Worm (Caenorhabditis elegans) whole organism, L1 larva: ENCODE data around the gene F16F9.1.

Source experiments
- F16B12.6 ChIP-seq: fragments of 150-350 bp; optimal IDR thresholded peaks from 2 replicates; lab custom pipeline; 2014; ENCODE audit warnings: missing biosample characterization, missing genetic modification characterization
- Y116A8C.19 ChIP-seq: sonication (generic microtip); optimal IDR thresholded peaks from 2 replicates; lab custom pipeline; 2016; ENCODE audit warnings: missing compliant biosample characterization, missing genetic modification characterization, borderline replicate concordance
- alr-1 ChIP-seq: fragments of 200-800 bp; sonication (Bioruptor generic); optimal IDR thresholded peaks from 2 replicates; lab custom pipeline; 2018; ENCODE audit warnings: borderline replicate concordance, mild to moderate bottlenecking, missing genetic modification characterization, missing compliant biosample characterization
- blmp-1 ChIP-seq: fragments of 150-350 bp; optimal IDR thresholded peaks from 2 replicates; lab custom pipeline; 2014; ENCODE audit warnings: missing biosample characterization, missing genetic modification characterization
- ceh-8 ChIP-seq: fragments of 200-800 bp; sonication (Bioruptor generic); optimal IDR thresholded peaks from 2 replicates; lab custom pipeline; 2018; ENCODE audit warnings: mild to moderate bottlenecking, missing genetic modification characterization, moderate library complexity, missing compliant biosample characterization
- ceh-88 ChIP-seq: fragments of 200-800 bp; sonication (Bioruptor generic); IDR thresholded peaks from 2 replicates; pipeline ENCODE4 v1.3.6; 2022; ENCODE audit warnings: missing genetic modification characterization, missing compliant biosample characterization
- ces-1 ChIP-seq: fragments of 150-350 bp; optimal IDR thresholded peaks from 2 replicates; lab custom pipeline; 2014; ENCODE audit warnings: missing biosample characterization, missing genetic modification reagents, missing genetic modification characterization
- dpl-1 ChIP-seq, 3 experiments: fragments of 150-350 bp in 2 of 3; sonication (generic microtip) in 1 of 3; optimal IDR thresholded peaks; 2 replicates each; lab custom pipeline; 2014 to 2017; ENCODE audit warnings: missing biosample characterization in 3 of 3, missing genetic modification characterization in 3 of 3, missing genetic modification reagents in 3 of 3
- dsc-1 ChIP-seq: sonication (generic microtip); optimal IDR thresholded peaks from 2 replicates; lab custom pipeline; 2016; ENCODE audit warnings: mild to moderate bottlenecking, missing genetic modification characterization, missing compliant biosample characterization
- efl-1 ChIP-seq, 4 experiments: fragments of 150-350 bp; optimal IDR thresholded peaks in 3 of 4; peaks in 1 of 4; 1 replicate in 1 of 4; 2 replicates in 3 of 4; lab custom pipeline; 2014; ENCODE audit warnings: missing biosample characterization in 2 of 4, missing genetic modification characterization in 2 of 4, missing genetic modification reagents in 2 of 4
- egl-13 ChIP-seq: sonication (generic microtip); optimal IDR thresholded peaks from 2 replicates; lab custom pipeline; 2016; ENCODE audit warnings: missing genotype, missing genetic modification reagents, missing genetic modification characterization, missing compliant biosample characterization
- elt-2 ChIP-seq: sonication (generic microtip); optimal IDR thresholded peaks from 2 replicates; lab custom pipeline; 2016; ENCODE audit warnings: missing genetic modification characterization, mild to moderate bottlenecking, inconsistent platforms, missing compliant biosample characterization, missing genetic modification reagents
- ets-5 ChIP-seq: fragments of 200-800 bp; sonication (Bioruptor generic); IDR thresholded peaks from 2 replicates; pipeline ENCODE4 v1.3.6; 2022; ENCODE audit warnings: missing genetic modification characterization, missing compliant biosample characterization
- fkh-4 ChIP-seq: sonication (generic microtip); optimal IDR thresholded peaks from 2 replicates; lab custom pipeline; 2016; ENCODE audit warnings: missing compliant biosample characterization, missing genetic modification characterization, borderline replicate concordance
- fkh-8 ChIP-seq: sonication (generic microtip); optimal IDR thresholded peaks from 2 replicates; lab custom pipeline; 2016; ENCODE audit warnings: mild to moderate bottlenecking, missing genetic modification characterization, missing compliant biosample characterization
- fos-1 ChIP-seq: fragments of 150-350 bp; optimal IDR thresholded peaks from 2 replicates; lab custom pipeline; 2014; ENCODE audit warnings: missing biosample characterization, missing genetic modification characterization
- hlh-4 ChIP-seq: sonication (generic microtip); optimal IDR thresholded peaks from 2 replicates; lab custom pipeline; 2016; ENCODE audit warnings: mild to moderate bottlenecking, missing genetic modification characterization, missing compliant biosample characterization
- jun-1 ChIP-seq: fragments of 150-350 bp; optimal IDR thresholded peaks from 2 replicates; lab custom pipeline; 2014; ENCODE audit warnings: missing biosample characterization, missing genetic modification reagents, missing genetic modification characterization
- lin-13 ChIP-seq: fragments of 150-350 bp; optimal IDR thresholded peaks from 2 replicates; lab custom pipeline; 2014; ENCODE audit warnings: missing biosample characterization, missing genetic modification reagents, missing genetic modification characterization
- lin-14 ChIP-seq: fragments of 200-800 bp; sonication (Bioruptor generic); optimal IDR thresholded peaks from 2 replicates; lab custom pipeline; 2018; ENCODE audit warnings: mild to moderate bottlenecking, missing genetic modification characterization, moderate library complexity, missing compliant biosample characterization
- lin-15B ChIP-seq: fragments of 150-350 bp; sonication (generic microtip); optimal IDR thresholded peaks from 3 replicates; lab custom pipeline; 2014; ENCODE audit warnings: missing biosample characterization, missing genetic modification characterization
- lin-35 ChIP-seq, 2 experiments: fragments of 150-350 bp; optimal IDR thresholded peaks; 2 replicates each; lab custom pipeline; 2014; ENCODE audit warnings: missing biosample characterization in 2 of 2, missing genetic modification characterization in 2 of 2, missing genetic modification reagents in 2 of 2
- lin-39 ChIP-seq: fragments of 150-350 bp; optimal IDR thresholded peaks from 2 replicates; lab custom pipeline; 2014; ENCODE audit warnings: missing biosample characterization, missing genetic modification reagents, missing genetic modification characterization
- lsy-2 ChIP-seq, 2 experiments: fragments of 150-350 bp; optimal IDR thresholded peaks; 2 replicates each; lab custom pipeline; 2014; ENCODE audit warnings: missing biosample characterization in 2 of 2, missing genetic modification characterization in 2 of 2
- mab-9 ChIP-seq: fragments of 200-800 bp; sonication (Bioruptor generic); IDR thresholded peaks from 2 replicates; pipeline ENCODE4 v1.3.6; 2022; ENCODE audit warnings: missing genetic modification reagents, missing genetic modification characterization, missing compliant biosample characterization
- mdl-1 ChIP-seq, 2 experiments: fragments of 150-350 bp; optimal IDR thresholded peaks; 2 replicates each; lab custom pipeline; 2014 to 2017; ENCODE audit warnings: missing biosample characterization in 2 of 2, missing genetic modification characterization in 2 of 2, inconsistent platforms in 1 of 2
- mep-1 ChIP-seq: fragments of 150-350 bp; optimal IDR thresholded peaks from 2 replicates; lab custom pipeline; 2014; ENCODE audit warnings: missing biosample characterization, missing genetic modification characterization
- nhr-20 ChIP-seq: sonication (generic microtip); optimal IDR thresholded peaks from 2 replicates; lab custom pipeline; 2016; ENCODE audit warnings: mild to moderate bottlenecking, missing genetic modification characterization, missing compliant biosample characterization
- nhr-28 ChIP-seq: fragments of 150-350 bp; optimal IDR thresholded peaks from 2 replicates; lab custom pipeline; 2014; ENCODE audit warnings: missing biosample characterization, missing genetic modification characterization
- nhr-47 ChIP-seq: sonication (generic microtip); optimal IDR thresholded peaks from 2 replicates; lab custom pipeline; 2016; ENCODE audit warnings: mild to moderate bottlenecking, missing genetic modification characterization, moderate library complexity, missing compliant biosample characterization
- nhr-71 ChIP-seq: sonication (generic microtip); optimal IDR thresholded peaks from 2 replicates; lab custom pipeline; 2016; ENCODE audit warnings: mild to moderate bottlenecking, missing genetic modification characterization, moderate library complexity, missing compliant biosample characterization
- nhr-85 ChIP-seq: sonication (generic microtip); peaks from one replicate; lab custom pipeline; 2016; ENCODE audit warnings: missing genetic modification characterization, inconsistent platforms, missing compliant biosample characterization
- rnt-1 ChIP-seq: sonication (generic microtip); optimal IDR thresholded peaks from 2 replicates; lab custom pipeline; 2016; ENCODE audit warnings: mild to moderate bottlenecking, missing genetic modification characterization, moderate library complexity, missing compliant biosample characterization
- skn-1 ChIP-seq: fragments of 150-350 bp; optimal IDR thresholded peaks from 2 replicates; lab custom pipeline; 2014; ENCODE audit warnings: missing biosample characterization, missing genetic modification characterization
- snu-23 ChIP-seq: sonication (generic microtip); optimal IDR thresholded peaks from 2 replicates; lab custom pipeline; 2016; ENCODE audit warnings: missing genetic modification characterization, missing compliant biosample characterization
- tbx-2 ChIP-seq: sonication (generic microtip); optimal IDR thresholded peaks from 2 replicates; lab custom pipeline; 2016; ENCODE audit warnings: missing genetic modification characterization, missing compliant biosample characterization
- tlp-1 ChIP-seq: fragments of 150-350 bp; optimal IDR thresholded peaks from 2 replicates; lab custom pipeline; 2014; ENCODE audit warnings: missing biosample characterization, missing genetic modification characterization
- unc-130 ChIP-seq: fragments of 150-350 bp; optimal IDR thresholded peaks from 2 replicates; lab custom pipeline; 2017; ENCODE audit warnings: missing biosample characterization, missing genetic modification characterization, inconsistent platforms
- unc-30 ChIP-seq: sonication (generic microtip); optimal IDR thresholded peaks from 2 replicates; lab custom pipeline; 2017; ENCODE audit warnings: missing biosample characterization, missing genetic modification characterization
- unc-62 ChIP-seq: fragments of 150-350 bp; optimal IDR thresholded peaks from 2 replicates; lab custom pipeline; 2014; ENCODE audit warnings: missing biosample characterization, missing genetic modification reagents, missing genetic modification characterization
- vab-15 ChIP-seq: sonication (generic microtip); optimal IDR thresholded peaks from 2 replicates; lab custom pipeline; 2017; ENCODE audit warnings: missing genotype, mild to moderate bottlenecking, missing genetic modification characterization, missing compliant biosample characterization
- zip-4 ChIP-seq: fragments of 200-800 bp; sonication (Bioruptor generic); optimal IDR thresholded peaks from 2 replicates; lab custom pipeline; 2018; ENCODE audit warnings: mild to moderate bottlenecking, missing genetic modification characterization, moderate library complexity, missing compliant biosample characterization
- ztf-11 ChIP-seq, 2 experiments: sonication (generic microtip); optimal IDR thresholded peaks; 2 replicates each; lab custom pipeline; 2016 to 2017; ENCODE audit warnings: missing genetic modification characterization in 2 of 2, missing biosample characterization in 1 of 2, missing compliant biosample characterization in 1 of 2

Gene F16F9.1

ce11 chrX:8428319-8428888, 17.8 kb upstream of the F16F9.1 start, which contains the start of gene F08F1.3:
Gene F08F1.3 (plus strand): TSS chrX:8428838.
- TF ChIP-seq fkh-8 (tag; lab: Kevin White, UChicago) (no peak), elt-2 (tag; lab: Kevin White, UChicago) (peak; percentile 52), nhr-85 (tag; lab: Kevin White, UChicago) (no peak)

- TF ChIP-seq mep-1 (tag; lab: Kevin White, UChicago) (no peak), lsy-2 (tag; optimal IDR thresholded peaks at IDR 0.05; lab: Kevin White, UChicago) (no peak), unc-130 (no peak), nhr-28 (tag; lab: Kevin White, UChicago) (no peak), alr-1 (tag; lab: Kevin White, UChicago) (no peak), zip-4 (GFP tag; lab: Kevin White, UChicago) (no peak), fkh-4 (tag; lab: Kevin White, UChicago) (no peak)
- TF ChIP-seq, all 84 proteins: peak for 0
Measured at ce11 chrX:8429503-8429902, 16.7 kb upstream of the F16F9.1 start.

ce11 chrX:8432361-8432760, 13.8 kb upstream of the F16F9.1 start, which contains the start of gene kin-9:
Gene kin-9 (plus strand): TSS chrX:8432661.
- TF ChIP-seq unc-130, result no peak
- TF ChIP-seq F16B12.6 (tag; lab: Kevin White, UChicago), result no peak
- no peak for TF ChIP-seq egl-13 (tag; lab: Kevin White, UChicago)
- no peak for TF ChIP-seq lin-39 (tag; lab: Kevin White, UChicago)
- no peak for TF ChIP-seq lin-35 (GFP tag; optimal IDR thresholded peaks at IDR 0.05; lab: Kevin White, UChicago)
- no peak for TF ChIP-seq mdl-1 (tag; optimal IDR thresholded peaks at IDR 0.05; lab: Kevin White, UChicago)
- no peak for TF ChIP-seq lin-14 (GFP tag; lab: Kevin White, UChicago)
- no peak for TF ChIP-seq fos-1
- no peak for TF ChIP-seq ets-5 (GFP tag; lab: Robert Waterston, UW)
- no peak for TF ChIP-seq dpl-1 (GFP tag; optimal IDR thresholded peaks at IDR 0.05; lab: Kevin White, UChicago)
- TF ChIP-seq efl-1 (optimal IDR thresholded peaks at IDR 0.05; lab: Kevin White, UChicago), result no peak
- no peak for TF ChIP-seq efl-1 (GFP tag; optimal IDR thresholded peaks at IDR 0.05 in 1 of 2; lab: Kevin White, UChicago)
- TF ChIP-seq nhr-71 (tag; lab: Kevin White, UChicago), result no peak
- TF ChIP-seq ztf-11 (tag; optimal IDR thresholded peaks at IDR 0.05; lab: Kevin White, UChicago), result no peak
- no peak for TF ChIP-seq lin-15B (tag; lab: Kevin White, UChicago)
- TF ChIP-seq mab-9, result no peak
- TF ChIP-seq tbx-2 (tag; lab: Kevin White, UChicago), result no peak

ce11 chrX:8438756-8439155, 7.5 kb upstream of the F16F9.1 start:
- no peak for TF ChIP-seq ets-5 (GFP tag; lab: Robert Waterston, UW)
- peak; percentile 80 for TF ChIP-seq blmp-1
- no peak for TF ChIP-seq nhr-20 (tag; lab: Kevin White, UChicago)

- TF ChIP-seq vab-15 (tag; lab: Kevin White, UChicago), result no peak
- TF ChIP-seq jun-1 (tag; lab: Kevin White, UChicago), result no peak
- no peak for TF ChIP-seq ceh-88 (GFP tag; lab: Robert Waterston, UW)
- no peak for TF ChIP-seq Y116A8C.19 (tag; lab: Kevin White, UChicago)
- no peak for TF ChIP-seq rnt-1
- no peak for TF ChIP-seq dsc-1 (tag; lab: Kevin White, UChicago)
- TF ChIP-seq hlh-4 (tag; lab: Kevin White, UChicago), result peak; percentile 67
- no peak for TF ChIP-seq alr-1 (tag; lab: Kevin White, UChicago)
- TF ChIP-seq skn-1 (tag; lab: Kevin White, UChicago), result no peak
- TF ChIP-seq nhr-47 (tag; lab: Kevin White, UChicago), result peak; percentile 43
- TF ChIP-seq ceh-8 (GFP tag; lab: Kevin White, UChicago), result no peak
- TF ChIP-seq lin-13 (GFP tag; lab: Kevin White, UChicago), result no peak
- no peak for TF ChIP-seq blmp-1
- no peak for TF ChIP-seq ces-1 (GFP tag; lab: Kevin White, UChicago)
- no peak for TF ChIP-seq snu-23
- no peak for TF ChIP-seq unc-62 (GFP tag; lab: Kevin White, UChicago)
- TF ChIP-seq unc-30 (tag; lab: Kevin White, UChicago), result no peak
- no peak for TF ChIP-seq tlp-1 (tag; lab: Kevin White, UChicago)
Measured at ce11 chrX:8440001-8440735, 6.0 kb upstream of the F16F9.1 start.
